Fruit fly (Drosophila melanogaster) whole organism, embryonic: ENCODE measurements around the gene CG1024.

Source experiments
- Blimp-1 ChIP-seq: fragments of 200-800 bp; sonication (Bioruptor generic); optimal IDR thresholded peaks from 3 replicates; lab custom pipeline; 2018; ENCODE audit warnings: missing biosample characterization, missing genetic modification characterization, mild to moderate bottlenecking, moderate library complexity, missing genetic modification reagents
- C15 ChIP-seq: fragments of 200-800 bp; sonication (Bioruptor generic); IDR thresholded peaks from 3 replicates; pipeline ENCODE4 v1.3.6; 2022; ENCODE audit warnings: missing biosample characterization, missing genetic modification characterization
- CG10147 ChIP-seq: fragments of 200-800 bp; sonication (Bioruptor generic); optimal IDR thresholded peaks from 2 replicates; lab custom pipeline; 2019; ENCODE audit warnings: missing biosample characterization, mild to moderate bottlenecking, missing genetic modification characterization, moderate library complexity
- CG1024 ChIP-seq: fragments of 200-800 bp; sonication (Bioruptor generic); IDR thresholded peaks from 2 replicates; pipeline ENCODE4 v1.3.6; 2022; ENCODE audit warnings: missing biosample characterization, missing genetic modification characterization
- CG11695 ChIP-seq: fragments of 200-800 bp; sonication (Bioruptor generic); IDR thresholded peaks from 3 replicates; pipeline ENCODE4 v1.3.6; 2022; ENCODE audit warnings: missing biosample characterization, missing genetic modification characterization
- CG12071 ChIP-seq: fragments of 200-800 bp; sonication (Bioruptor generic); optimal IDR thresholded peaks from 3 replicates; lab custom pipeline; 2018; ENCODE audit warnings: missing biosample characterization, mild to moderate bottlenecking, missing genetic modification characterization
- CG12219 ChIP-seq: fragments of 200-800 bp; sonication (Bioruptor generic); optimal IDR thresholded peaks from 3 replicates; lab custom pipeline; 2018; ENCODE audit warnings: missing biosample characterization, mild to moderate bottlenecking, missing genetic modification characterization
- CG12744 ChIP-seq: fragments of 200-800 bp; sonication (Bioruptor generic); optimal IDR thresholded peaks from 2 replicates; lab custom pipeline; 2016; ENCODE audit warnings: missing biosample characterization, missing genetic modification characterization
- CG12769 ChIP-seq: fragments of 200-800 bp; sonication (Bioruptor generic); optimal IDR thresholded peaks from 2 replicates; lab custom pipeline; 2019; ENCODE audit warnings: missing biosample characterization, mild to moderate bottlenecking, missing genetic modification characterization, moderate library complexity
- CG14710 ChIP-seq: fragments of 200-800 bp; sonication (Bioruptor generic); optimal IDR thresholded peaks from 3 replicates; lab custom pipeline; 2019; ENCODE audit warnings: missing biosample characterization, mild to moderate bottlenecking, missing genetic modification characterization, moderate library complexity
- CG15011 ChIP-seq: fragments of 200-800 bp; sonication (Bioruptor generic); optimal IDR thresholded peaks from 3 replicates; lab custom pipeline; 2018; ENCODE audit warnings: missing biosample characterization, mild to moderate bottlenecking, missing genetic modification characterization
- CG1647 ChIP-seq: fragments of 200-800 bp; sonication (Bioruptor generic); optimal IDR thresholded peaks from 3 replicates; lab custom pipeline; 2016; ENCODE audit warnings: missing biosample characterization, missing genetic modification characterization
- CG17186 ChIP-seq: fragments of 200-800 bp; sonication (Bioruptor generic); optimal IDR thresholded peaks from 3 replicates; lab custom pipeline; 2017; ENCODE audit warnings: missing biosample characterization, missing genetic modification reagents, missing genetic modification characterization
- CG18619 ChIP-seq: fragments of 200-800 bp; sonication (Bioruptor generic); optimal IDR thresholded peaks from 3 replicates; lab custom pipeline; 2017; ENCODE audit warnings: missing biosample characterization, mild to moderate bottlenecking, missing genetic modification characterization
- CG2116 ChIP-seq: fragments of 200-800 bp; sonication (Bioruptor generic); optimal IDR thresholded peaks from 3 replicates; lab custom pipeline; 2018; ENCODE audit warnings: missing biosample characterization, mild to moderate bottlenecking, missing genetic modification characterization
- CG3838 ChIP-seq: fragments of 200-800 bp; sonication (Bioruptor generic); optimal IDR thresholded peaks from 3 replicates; lab custom pipeline; 2016; ENCODE audit warnings: missing biosample characterization, missing genetic modification characterization
- CG4424 ChIP-seq: fragments of 200-800 bp; sonication (Bioruptor generic); optimal IDR thresholded peaks from 3 replicates; lab custom pipeline; 2016; ENCODE audit warnings: missing biosample characterization, missing genetic modification characterization
- CG4617 ChIP-seq: fragments of 200-800 bp; sonication (Bioruptor generic); optimal IDR thresholded peaks from 3 replicates; lab custom pipeline; 2016; ENCODE audit warnings: missing biosample characterization, missing genetic modification characterization, borderline replicate concordance
- CG4854 ChIP-seq: fragments of 200-800 bp; sonication (Bioruptor generic); optimal IDR thresholded peaks from 2 replicates; lab custom pipeline; 2016; ENCODE audit warnings: missing biosample characterization, missing genetic modification characterization, inconsistent platforms
- CG6175 ChIP-seq: fragments of 200-800 bp; sonication (Bioruptor generic); IDR thresholded peaks from 3 replicates; pipeline ENCODE4 v1.3.6; 2022; ENCODE audit warnings: missing biosample characterization, missing genetic modification characterization
- CG8388 ChIP-seq: fragments of 200-800 bp; sonication (Bioruptor generic); optimal IDR thresholded peaks from 2 replicates; lab custom pipeline; 2019; ENCODE audit warnings: missing biosample characterization, mild to moderate bottlenecking, missing genetic modification characterization, moderate library complexity
- Camta ChIP-seq: fragments of 200-800 bp; sonication (Bioruptor generic); optimal IDR thresholded peaks from 2 replicates; lab custom pipeline; 2016; ENCODE audit warnings: missing biosample characterization, missing genetic modification characterization
- Fer1 ChIP-seq: fragments of 200-800 bp; sonication (Bioruptor generic); optimal IDR thresholded peaks from 2 replicates; lab custom pipeline; 2017; ENCODE audit warnings: missing biosample characterization, mild to moderate bottlenecking, missing genetic modification characterization
- Fer2 ChIP-seq: fragments of 200-800 bp; sonication (Bioruptor generic); optimal IDR thresholded peaks from 2 replicates; lab custom pipeline; 2018; ENCODE audit warnings: missing biosample characterization, mild to moderate bottlenecking, missing genetic modification characterization, moderate library complexity
- H15 ChIP-seq: fragments of 200-800 bp; sonication (Bioruptor generic); IDR thresholded peaks from 3 replicates; pipeline ENCODE4 v1.3.6; 2022; ENCODE audit warnings: missing biosample characterization, missing genetic modification characterization
- Jarid2 ChIP-seq: fragments of 200-800 bp; sonication (Bioruptor generic); optimal IDR thresholded peaks from 3 replicates; lab custom pipeline; 2017; ENCODE audit warnings: mild to moderate bottlenecking, missing biosample characterization, missing genetic modification reagents, missing genetic modification characterization
- NfI ChIP-seq: fragments of 200-800 bp; sonication (Bioruptor generic); optimal IDR thresholded peaks from 3 replicates; lab custom pipeline; 2018; ENCODE audit warnings: missing biosample characterization, mild to moderate bottlenecking, missing genetic modification characterization, moderate library complexity
- Pdp1 ChIP-seq, 2 experiments: fragments of 200-800 bp; sonication (Bioruptor generic); optimal IDR thresholded peaks; 3 replicates each; lab custom pipeline; 2016; ENCODE audit warnings: missing biosample characterization in 2 of 2, missing genetic modification characterization in 2 of 2, mild to moderate bottlenecking in 1 of 2, moderate library complexity in 1 of 2
- Tbp ChIP-seq: fragments of >200 bp; optimal IDR thresholded peaks from 2 replicates; lab custom pipeline; 2018; ENCODE audit warnings: missing biosample characterization, missing genetic modification characterization
- abd-A ChIP-seq: fragments of 200-800 bp; sonication (Bioruptor generic); optimal IDR thresholded peaks from 3 replicates; lab custom pipeline; 2019; ENCODE audit warnings: missing biosample characterization, mild to moderate bottlenecking, missing genetic modification characterization, moderate library complexity
- cad ChIP-seq: fragments of >200 bp; optimal IDR thresholded peaks from 2 replicates; lab custom pipeline; 2017; ENCODE audit warnings: missing biosample characterization, missing genetic modification characterization
- cato ChIP-seq: fragments of 200-800 bp; sonication (Bioruptor generic); optimal IDR thresholded peaks from 2 replicates; lab custom pipeline; 2016; ENCODE audit warnings: missing biosample characterization, missing genetic modification characterization, borderline replicate concordance
- caup ChIP-seq: fragments of 200-800 bp; sonication (Bioruptor generic); optimal IDR thresholded peaks from 3 replicates; lab custom pipeline; 2017; ENCODE audit warnings: missing biosample characterization, mild to moderate bottlenecking, missing genetic modification characterization, moderate library complexity; ENCODE audit not compliant: severe bottlenecking
- crp ChIP-seq, 2 experiments: fragments of 200-800 bp; sonication (Bioruptor generic); optimal IDR thresholded peaks; 2 replicates in 1 of 2; 3 replicates in 1 of 2; lab custom pipeline; 2017; ENCODE audit warnings: missing biosample characterization in 2 of 2, missing genetic modification characterization in 2 of 2, mild to moderate bottlenecking in 1 of 2, moderate library complexity in 1 of 2
- cwo ChIP-seq: fragments of 200-800 bp; sonication (Bioruptor generic); optimal IDR thresholded peaks from 3 replicates; lab custom pipeline; 2017; ENCODE audit warnings: missing biosample characterization, missing genetic modification characterization, mild to moderate bottlenecking, moderate library complexity, missing genetic modification reagents
- da ChIP-seq: fragments of 200-800 bp; sonication (Bioruptor generic); optimal IDR thresholded peaks from 2 replicates; lab custom pipeline; 2016; ENCODE audit warnings: missing biosample characterization, missing genetic modification characterization
- danr ChIP-seq: fragments of 200-800 bp; sonication (Bioruptor generic); IDR thresholded peaks from 2 replicates; pipeline ENCODE4 v1.3.6; 2022; ENCODE audit warnings: missing biosample characterization, missing genetic modification characterization
- dmrt99B ChIP-seq: fragments of 200-800 bp; sonication (Bioruptor generic); optimal IDR thresholded peaks from 2 replicates; lab custom pipeline; 2018; ENCODE audit warnings: missing biosample characterization, mild to moderate bottlenecking, missing genetic modification characterization, moderate library complexity
- exex ChIP-seq: fragments of 200-800 bp; sonication (Bioruptor generic); optimal IDR thresholded peaks from 4 replicates; lab custom pipeline; 2018; ENCODE audit warnings: missing biosample characterization, mild to moderate bottlenecking, missing genetic modification characterization, moderate library complexity
- gt ChIP-seq: fragments of 200-800 bp; sonication (Bioruptor generic); IDR thresholded peaks from 2 replicates; pipeline ENCODE4 v1.3.6; 2022; ENCODE audit warnings: missing biosample characterization, missing genetic modification characterization
- nerfin-2 ChIP-seq: fragments of 200-800 bp; sonication (Bioruptor generic); IDR thresholded peaks from 2 replicates; pipeline ENCODE4 v1.3.6; 2022; ENCODE audit warnings: missing biosample characterization, missing genetic modification characterization; ENCODE audit not compliant: partially characterized antibody
- repo ChIP-seq: fragments of 200-800 bp; sonication (Bioruptor generic); optimal IDR thresholded peaks from 2 replicates; lab custom pipeline; 2016; ENCODE audit warnings: missing biosample characterization, missing genetic modification characterization
- sd ChIP-seq: fragments of 200-800 bp; sonication (Bioruptor generic); optimal IDR thresholded peaks from 3 replicates; lab custom pipeline; 2018; ENCODE audit warnings: missing biosample characterization, mild to moderate bottlenecking, missing genetic modification characterization, moderate library complexity
- tx ChIP-seq: fragments of 200-800 bp; sonication (Bioruptor generic); optimal IDR thresholded peaks from 2 replicates; lab custom pipeline; 2016; ENCODE audit warnings: missing biosample characterization, missing genetic modification characterization
- unc-4 ChIP-seq: fragments of 200-800 bp; sonication (Bioruptor generic); IDR thresholded peaks from 2 replicates; pipeline ENCODE4 v1.3.6; 2022; ENCODE audit warnings: missing biosample characterization, missing genetic modification characterization; ENCODE audit not compliant: partially characterized antibody
- vvl ChIP-seq: fragments of 200-800 bp; sonication (Bioruptor generic); IDR thresholded peaks from 2 replicates; pipeline ENCODE4 v1.3.6; 2022; ENCODE audit warnings: missing biosample characterization, missing genetic modification characterization
- zen2 ChIP-seq: fragments of 200-800 bp; sonication (Bioruptor generic); IDR thresholded peaks from 3 replicates; pipeline ENCODE4 v1.3.6; 2022; ENCODE audit warnings: missing biosample characterization, missing genetic modification characterization; ENCODE audit not compliant: partially characterized antibody
- zf30C ChIP-seq: fragments of 200-800 bp; sonication (Bioruptor generic); optimal IDR thresholded peaks from 3 replicates; lab custom pipeline; 2018; ENCODE audit warnings: missing biosample characterization, mild to moderate bottlenecking, missing genetic modification characterization

CG1024 gene

DNA sequence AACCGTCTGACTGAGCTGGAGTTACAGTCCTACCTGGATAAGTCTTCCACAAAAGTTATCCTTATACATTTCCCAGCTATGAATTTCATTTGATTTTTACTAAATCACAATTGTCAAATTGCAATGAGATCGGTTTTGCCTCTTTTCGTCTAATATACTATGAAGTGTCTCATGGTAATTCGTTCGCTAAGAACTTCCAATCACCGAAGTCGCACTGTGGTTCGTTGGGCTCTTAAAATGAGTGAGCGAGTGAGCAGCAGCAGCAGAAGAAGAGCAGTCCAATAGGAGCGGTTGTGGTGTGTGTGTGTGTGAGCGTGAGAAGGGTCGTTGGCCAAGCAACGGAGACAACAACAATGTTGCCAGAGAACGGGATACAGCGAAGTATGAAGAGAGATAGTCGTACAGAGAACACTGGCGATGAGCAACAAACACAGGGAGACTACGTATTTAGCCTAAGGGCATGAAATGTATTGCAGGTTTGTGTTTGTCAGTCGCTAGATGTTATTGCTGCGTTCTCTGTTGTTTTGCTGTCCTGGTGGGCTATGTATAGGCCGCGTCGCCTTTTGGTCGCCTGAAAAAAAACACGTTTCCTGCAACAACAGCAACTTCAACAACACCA, 44.0 kb upstream of the CG1024 start (continued):
- TF ChIP-seq abd-A (tag; lab: Kevin White, UChicago) (peak; percentile 54), C15 (GFP tag; lab: Robert Waterston, UW) (peak; percentile 75; the same call in 2 of the 3 replicates), tx (GFP tag; lab: Kevin White, UChicago) (peak; percentile 89), CG1024 (GFP tag; lab: Robert Waterston, UW) (peak; percentile 72), cad (GFP tag; lab: Kevin White, UChicago) (no peak), sd (peak; percentile 67), exex (peak; percentile 54), Fer1 (GFP tag; lab: Kevin White, UChicago) (peak; percentile 94), CG12769 (tag; lab: Kevin White, UChicago) (peak; percentile 98), Fer2 (tag; lab: Kevin White, UChicago) (peak; percentile 70), danr (peak; percentile 80), CG11695 (GFP tag; lab: Robert Waterston, UW) (peak; percentile 91), CG12071 (GFP tag; lab: Kevin White, UChicago) (peak; percentile 91), CG10147 (GFP tag; lab: Kevin White, UChicago) (peak; percentile 89), CG15011 (GFP tag; lab: Kevin White, UChicago) (peak; percentile 76), vvl (GFP tag; lab: Robert Waterston, UW) (peak; percentile 95), zen2 (GFP tag; lab: Robert Waterston, UW) (no peak), gt (GFP tag; lab: Robert Waterston, UW) (peak; percentile 76), CG12744 (GFP tag; lab: Kevin White, UChicago) (peak; percentile 76), Blimp-1 (peak; percentile 86), Camta (GFP tag; lab: Kevin White, UChicago) (peak; percentile 88), CG4854 (GFP tag; lab: Kevin White, UChicago) (peak; percentile 83), CG1647 (GFP tag; lab: Kevin White, UChicago) (peak; percentile 84), CG12219 (GFP tag; lab: Kevin White, UChicago) (peak; percentile 95), da (peak; percentile 78), Jarid2 (peak; percentile 63), caup (peak; percentile 90), CG14710 (peak; percentile 85), repo (GFP tag; lab: Kevin White, UChicago) (peak; percentile 89), CG8388 (peak; percentile 89), H15 (GFP tag; lab: Robert Waterston, UW) (peak; percentile 87), cato (peak; percentile 84), unc-4 (GFP tag; lab: Robert Waterston, UW) (no peak), CG3838 (GFP tag; lab: Kevin White, UChicago) (no peak), nerfin-2 (GFP tag; lab: Robert Waterston, UW) (no peak), CG4617 (GFP tag; lab: Kevin White, UChicago) (peak; percentile 78), NfI (GFP tag; lab: Kevin White, UChicago) (peak; percentile 93), crp (GFP tag; optimal IDR thresholded peaks at IDR 0.05; lab: Kevin White, UChicago) (peak in 1 of 2 experiments; percentile 49), zf30C (no peak), Pdp1 (GFP tag; optimal IDR thresholded peaks at IDR 0.05; lab: Kevin White, UChicago) (peak; percentile 89 to 95), cwo (GFP tag; lab: Kevin White, UChicago) (peak; percentile 88), dmrt99B (tag; lab: Kevin White, UChicago) (peak; percentile 90), CG17186 (peak; percentile 44), CG18619 (GFP tag; lab: Kevin White, UChicago) (peak; percentile 87), CG2116 (GFP tag; lab: Kevin White, UChicago) (peak; percentile 62), CG6175 (GFP tag; lab: Robert Waterston, UW) (peak; percentile 68; the same call in 1 of the 3 replicates), CG4424 (GFP tag; lab: Kevin White, UChicago) (peak; percentile 93), Tbp (GFP tag; lab: Kevin White, UChicago) (no peak)
